Fruit fly (Drosophila melanogaster) whole organism, embryonic: ENCODE measurements around the gene CecB.

Experiments
- Abd-B ChIP-seq: fragments of 200-800 bp; sonication (Bioruptor generic); optimal IDR thresholded peaks from 2 replicates; lab custom pipeline; 2018; ENCODE audit warnings: missing biosample characterization, mild to moderate bottlenecking, missing genetic modification characterization, moderate library complexity
- Atf6 ChIP-seq: fragments of 200-800 bp; sonication (Bioruptor generic); IDR thresholded peaks from 2 replicates; pipeline ENCODE4 v1.3.6; 2022; ENCODE audit warnings: missing biosample characterization, missing genetic modification characterization
- Awh ChIP-seq: fragments of 200-800 bp; sonication (Bioruptor generic); IDR thresholded peaks from 2 replicates; pipeline ENCODE4, ENCODE4 v1.3.6; 2022; ENCODE audit warnings: missing biosample characterization, missing genetic modification characterization
- Bgb ChIP-seq: fragments of 200-800 bp; sonication (Bioruptor generic); IDR thresholded peaks from 2 replicates; pipeline ENCODE4 v1.3.6; 2022; ENCODE audit warnings: missing biosample characterization, missing genetic modification characterization; ENCODE audit not compliant: partially characterized antibody
- CG10209 ChIP-seq: fragments of 200-800 bp; sonication (Bioruptor generic); optimal IDR thresholded peaks from 3 replicates; lab custom pipeline; 2017; ENCODE audit warnings: missing biosample characterization, mild to moderate bottlenecking, missing genetic modification characterization, missing genetic modification reagents
- CG10321 ChIP-seq: fragments of 200-800 bp; sonication (Bioruptor generic); IDR thresholded peaks from 2 replicates; pipeline ENCODE4 v1.3.6; 2022; ENCODE audit warnings: missing biosample characterization, missing genetic modification characterization
- CG11456 ChIP-seq: fragments of 200-800 bp; sonication (Bioruptor generic); IDR thresholded peaks from 3 replicates; pipeline ENCODE4 v1.3.6; 2022; ENCODE audit warnings: missing biosample characterization, missing genetic modification characterization
- CG1233 ChIP-seq: fragments of 200-800 bp; sonication (Bioruptor generic); optimal IDR thresholded peaks from 4 replicates; lab custom pipeline; 2018; ENCODE audit warnings: missing biosample characterization, mild to moderate bottlenecking, missing genetic modification characterization
- CG14667 ChIP-seq: fragments of 200-800 bp; sonication (Bioruptor generic); IDR thresholded peaks from 2 replicates; pipeline ENCODE4 v1.3.6; 2022; ENCODE audit warnings: missing biosample characterization, missing genetic modification characterization
- CG14965 ChIP-seq: fragments of 200-800 bp; sonication (Bioruptor generic); optimal IDR thresholded peaks from 2 replicates; lab custom pipeline; 2016; ENCODE audit warnings: missing biosample characterization, missing genetic modification characterization, borderline replicate concordance
- CG15011 ChIP-seq: fragments of 200-800 bp; sonication (Bioruptor generic); optimal IDR thresholded peaks from 3 replicates; lab custom pipeline; 2018; ENCODE audit warnings: missing biosample characterization, mild to moderate bottlenecking, missing genetic modification characterization
- CG1602 ChIP-seq: fragments of 200-800 bp; sonication (Bioruptor generic); optimal IDR thresholded peaks from 3 replicates; lab custom pipeline; 2016; ENCODE audit warnings: missing biosample characterization, missing genetic modification characterization
- CG17385 ChIP-seq: fragments of 200-800 bp; sonication (Bioruptor generic); optimal IDR thresholded peaks from 3 replicates; lab custom pipeline; 2018; ENCODE audit warnings: missing biosample characterization, mild to moderate bottlenecking, missing genetic modification characterization
- CG18764 ChIP-seq: fragments of 200-800 bp; sonication (Bioruptor generic); optimal IDR thresholded peaks from 3 replicates; lab custom pipeline; 2016; ENCODE audit warnings: missing biosample characterization, missing genetic modification characterization
- CG2202 ChIP-seq: fragments of 200-800 bp; sonication (Bioruptor generic); optimal IDR thresholded peaks from 2 replicates; lab custom pipeline; 2018; ENCODE audit warnings: missing biosample characterization, mild to moderate bottlenecking, missing genetic modification characterization
- CG2889 ChIP-seq: fragments of 200-800 bp; sonication (Bioruptor generic); IDR thresholded peaks from 3 replicates; pipeline ENCODE4 v1.3.6; 2022; ENCODE audit warnings: missing biosample characterization, missing genetic modification characterization
- CG34224 ChIP-seq: fragments of 200-800 bp; sonication (Bioruptor generic); IDR thresholded peaks from 3 replicates; pipeline ENCODE4 v1.3.6; 2022; ENCODE audit warnings: missing biosample characterization, missing genetic modification characterization; ENCODE audit not compliant: partially characterized antibody
- CG4360 ChIP-seq: fragments of 200-800 bp; sonication (Bioruptor generic); IDR thresholded peaks from 2 replicates; pipeline ENCODE4 v1.3.6; 2022; ENCODE audit warnings: missing biosample characterization, missing genetic modification characterization
- CG5245 ChIP-seq: fragments of 200-800 bp; sonication (Bioruptor generic); optimal IDR thresholded peaks from 3 replicates; lab custom pipeline; 2016; ENCODE audit warnings: missing biosample characterization, missing genetic modification characterization
- CG6272 ChIP-seq: fragments of 200-800 bp; sonication (Bioruptor generic); IDR thresholded peaks from 2 replicates; pipeline ENCODE4 v1.3.6; 2022; ENCODE audit warnings: missing biosample characterization, missing genetic modification characterization
- Dfd ChIP-seq, 2 experiments: fragments of >200 bp; optimal IDR thresholded peaks; 2 replicates each; lab custom pipeline; 2017; ENCODE audit warnings: missing biosample characterization in 2 of 2, missing genetic modification characterization in 2 of 2
- Doc3 ChIP-seq: fragments of 200-800 bp; sonication (Bioruptor generic); IDR thresholded peaks from 3 replicates; pipeline ENCODE4 v1.3.6; 2022; ENCODE audit warnings: missing biosample characterization, missing genetic modification characterization; ENCODE audit not compliant: partially characterized antibody
- Eip74EF ChIP-seq, 2 experiments: fragments of 200-800 bp in 1 of 2; fragments of >200 bp in 1 of 2; sonication (Bioruptor generic) in 1 of 2; optimal IDR thresholded peaks; 2 replicates each; lab custom pipeline; 2017 to 2019; ENCODE audit warnings: missing biosample characterization in 2 of 2, missing genetic modification characterization in 2 of 2, mild to moderate bottlenecking in 1 of 2, moderate library complexity in 1 of 2
- Fer2 ChIP-seq: fragments of 200-800 bp; sonication (Bioruptor generic); optimal IDR thresholded peaks from 2 replicates; lab custom pipeline; 2018; ENCODE audit warnings: missing biosample characterization, mild to moderate bottlenecking, missing genetic modification characterization, moderate library complexity
- MTF-1 ChIP-seq: fragments of 200-800 bp; sonication (Bioruptor generic); optimal IDR thresholded peaks from 2 replicates; lab custom pipeline; 2018; ENCODE audit warnings: missing biosample characterization, mild to moderate bottlenecking, missing genetic modification characterization, borderline replicate concordance
- Max ChIP-seq: fragments of 200-800 bp; sonication (Bioruptor generic); optimal IDR thresholded peaks from 2 replicates; lab custom pipeline; 2016; ENCODE audit warnings: missing biosample characterization, mild to moderate bottlenecking, missing genetic modification characterization
- NC2α ChIP-seq: fragments of 200-800 bp; sonication (Bioruptor generic); optimal IDR thresholded peaks from 2 replicates; lab custom pipeline; 2016; ENCODE audit warnings: missing biosample characterization, missing genetic modification characterization
- NFAT ChIP-seq: fragments of 200-800 bp; sonication (Bioruptor generic); IDR thresholded peaks from 2 replicates; pipeline ENCODE4 v1.3.6; 2022; ENCODE audit warnings: missing biosample characterization, missing genetic modification characterization
- NfI ChIP-seq: fragments of 200-800 bp; sonication (Bioruptor generic); optimal IDR thresholded peaks from 3 replicates; lab custom pipeline; 2018; ENCODE audit warnings: missing biosample characterization, mild to moderate bottlenecking, missing genetic modification characterization, moderate library complexity
- Side ChIP-seq: fragments of 200-800 bp; sonication (Bioruptor generic); optimal IDR thresholded peaks from 2 replicates; lab custom pipeline; 2016; ENCODE audit warnings: missing biosample characterization, missing genetic modification characterization
- Sox100B ChIP-seq: fragments of 200-800 bp; sonication (Bioruptor generic); optimal IDR thresholded peaks from 3 replicates; lab custom pipeline; 2018; ENCODE audit warnings: missing biosample characterization, mild to moderate bottlenecking, missing genetic modification characterization
- Ssrp ChIP-seq: fragments of 200-800 bp; sonication (Bioruptor generic); optimal IDR thresholded peaks from 2 replicates; lab custom pipeline; 2018; ENCODE audit warnings: missing biosample characterization, mild to moderate bottlenecking, missing genetic modification characterization, moderate library complexity
- TFAM ChIP-seq: fragments of 200-800 bp; sonication (Bioruptor generic); optimal IDR thresholded peaks from 2 replicates; lab custom pipeline; 2017; ENCODE audit warnings: missing biosample characterization, missing genetic modification characterization, inconsistent platforms
- bigmax ChIP-seq: fragments of 200-800 bp; sonication (Bioruptor generic); optimal IDR thresholded peaks from 2 replicates; lab custom pipeline; 2018; ENCODE audit warnings: missing biosample characterization, mild to moderate bottlenecking, missing genetic modification characterization
- chm ChIP-seq: fragments of 200-800 bp; sonication (Bioruptor generic); IDR thresholded peaks from 2 replicates; pipeline ENCODE4 v1.3.6; 2022; ENCODE audit warnings: missing biosample characterization, missing genetic modification characterization
- croc ChIP-seq: fragments of 200-800 bp; sonication (Bioruptor generic); conservative IDR thresholded peaks from 3 replicates; pipeline ENCODE4 v1.3.6; 2022; ENCODE audit warnings: missing biosample characterization, missing genetic modification characterization
- crp ChIP-seq, 2 experiments: fragments of 200-800 bp; sonication (Bioruptor generic); optimal IDR thresholded peaks; 2 replicates in 1 of 2; 3 replicates in 1 of 2; lab custom pipeline; 2017; ENCODE audit warnings: missing biosample characterization in 2 of 2, missing genetic modification characterization in 2 of 2, mild to moderate bottlenecking in 1 of 2, moderate library complexity in 1 of 2
- eve ChIP-seq, 2 experiments: fragments of >200 bp; optimal IDR thresholded peaks; 2 replicates each; lab custom pipeline; 2017; ENCODE audit warnings: missing biosample characterization in 2 of 2, missing genetic modification characterization in 2 of 2
- ewg ChIP-seq: fragments of 200-800 bp; sonication (Bioruptor generic); optimal IDR thresholded peaks from 3 replicates; lab custom pipeline; 2017; ENCODE audit warnings: mild to moderate bottlenecking, missing biosample characterization, missing genetic modification reagents, missing genetic modification characterization
- eyg ChIP-seq: fragments of 200-800 bp; sonication (Bioruptor generic); optimal IDR thresholded peaks from 3 replicates; lab custom pipeline; 2016; ENCODE audit warnings: missing biosample characterization, missing genetic modification characterization
- fd3F ChIP-seq: fragments of 200-800 bp; sonication (Bioruptor generic); optimal IDR thresholded peaks from 2 replicates; lab custom pipeline; 2018; ENCODE audit warnings: missing biosample characterization, mild to moderate bottlenecking, missing genetic modification characterization, moderate library complexity
- gce ChIP-seq: fragments of 200-800 bp; sonication (Bioruptor generic); IDR thresholded peaks from 3 replicates; pipeline ENCODE4 v1.3.6; 2022; ENCODE audit warnings: missing biosample characterization, missing genetic modification characterization
- grau ChIP-seq: fragments of 200-800 bp; optimal IDR thresholded peaks from 3 replicates; lab custom pipeline; 2019; ENCODE audit warnings: missing biosample characterization, mild to moderate bottlenecking, missing genetic modification characterization, moderate library complexity
- hb ChIP-seq: fragments of 200-800 bp; sonication (Bioruptor generic); IDR thresholded peaks from 3 replicates; pipeline ENCODE4 v1.3.6; 2022; ENCODE audit warnings: missing biosample characterization, missing genetic modification characterization; ENCODE audit not compliant: partially characterized antibody
- ind ChIP-seq: fragments of 200-800 bp; sonication (Bioruptor generic); optimal IDR thresholded peaks from 3 replicates; lab custom pipeline; 2016; ENCODE audit warnings: missing biosample characterization, missing genetic modification characterization
- maf-S ChIP-seq: fragments of 200-800 bp; sonication (Bioruptor generic); optimal IDR thresholded peaks from 2 replicates; lab custom pipeline; 2016; ENCODE audit warnings: missing biosample characterization, missing genetic modification characterization
- pho ChIP-seq: fragments of 200-800 bp; sonication (Bioruptor generic); optimal IDR thresholded peaks from 2 replicates; lab custom pipeline; 2016; ENCODE audit warnings: missing biosample characterization, missing genetic modification characterization
- sens-2 ChIP-seq: fragments of 200-800 bp; sonication (Bioruptor generic); IDR thresholded peaks from 2 replicates; pipeline ENCODE4 v1.3.6; 2022; ENCODE audit warnings: missing biosample characterization, missing genetic modification characterization

Gene CecB

DNA sequence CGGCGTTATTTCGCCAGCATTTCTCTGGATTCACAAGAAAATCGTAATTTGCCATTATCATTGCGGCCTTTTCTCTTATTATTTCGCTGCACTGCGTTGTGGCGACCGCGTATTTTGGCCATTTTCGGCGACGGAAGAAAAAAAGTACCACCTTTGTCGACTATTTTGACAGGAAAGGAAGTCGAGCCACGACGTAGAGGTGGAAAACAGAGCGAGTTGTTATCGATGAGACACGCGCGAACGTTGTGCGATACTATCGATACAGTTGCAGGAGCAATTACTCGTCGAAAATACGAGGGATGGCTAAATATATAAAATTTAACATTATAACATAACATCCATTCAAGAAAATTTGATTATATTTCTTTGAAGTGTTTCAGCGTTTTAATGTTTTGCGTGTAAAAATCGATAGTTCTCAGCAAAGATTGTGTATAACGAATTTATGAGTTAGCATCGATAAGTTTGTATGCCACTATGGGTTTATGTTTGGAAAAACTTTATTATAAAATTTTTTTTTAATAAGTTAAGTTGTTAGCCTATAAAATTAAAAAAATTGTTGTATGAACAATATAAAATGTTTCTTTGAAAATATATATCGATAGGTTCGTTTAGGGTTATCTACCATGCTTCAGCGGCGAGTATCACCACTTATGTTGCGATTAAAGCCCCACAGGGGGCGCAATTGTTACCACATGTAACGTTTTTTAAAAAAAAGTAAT, 4.7 kb downstream of the CecB start, which contains the start of gene RpS7 (continued):
- TF ChIP-seq bigmax (GFP tag; lab: Kevin White, UChicago) (peak; percentile 38), maf-S (GFP tag; lab: Kevin White, UChicago) (no peak), crp (GFP tag; optimal IDR thresholded peaks at IDR 0.05; lab: Kevin White, UChicago) (peak in 1 of 2 experiments; percentile 35), gce (GFP tag; lab: Robert Waterston, UW) (peak; percentile 59; the same call in 1 of the 3 replicates), CG10321 (GFP tag; lab: Robert Waterston, UW) (peak; percentile 39; the same call in 1 of the 2 replicates), Doc3 (GFP tag; lab: Robert Waterston, UW) (peak; percentile 98), Abd-B (GFP tag; lab: Kevin White, UChicago) (no peak), NC2α (GFP tag; lab: Kevin White, UChicago) (no peak), croc (GFP tag; lab: Robert Waterston, UW) (peak; percentile 62; the same call in 2 of the 3 replicates), grau (tag; lab: Kevin White, UChicago) (peak; percentile 52), eyg (peak; percentile 37), CG2889 (GFP tag; lab: Robert Waterston, UW) (no peak), fd3F (GFP tag; lab: Kevin White, UChicago) (peak; percentile 51), CG14667 (no peak), CG1233 (GFP tag; lab: Kevin White, UChicago) (peak; percentile 80), CG18764 (peak; percentile 28), hb (GFP tag; lab: Robert Waterston, UW) (peak; percentile 98), CG10209 (GFP tag; lab: Kevin White, UChicago) (peak; percentile 64), CG1602 (GFP tag; lab: Kevin White, UChicago) (no peak), Max (GFP tag; lab: Kevin White, UChicago) (peak; percentile 25), CG6272 (GFP tag; lab: Robert Waterston, UW) (peak; percentile 76), CG15011 (GFP tag; lab: Kevin White, UChicago) (peak; percentile 35), CG5245 (peak; percentile 35), CG11456 (GFP tag; lab: Robert Waterston, UW) (peak; percentile 91), Side (GFP tag; lab: Kevin White, UChicago) (peak; percentile 51), eve (GFP tag; optimal IDR thresholded peaks at IDR 0.05; lab: Kevin White, UChicago) (peak in 1 of 2 experiments; percentile 71), CG17385 (GFP tag; lab: Kevin White, UChicago) (peak; percentile 83), Dfd (GFP tag; optimal IDR thresholded peaks at IDR 0.05; lab: Kevin White, UChicago) (no peak), ind (GFP tag; lab: Kevin White, UChicago) (peak; percentile 35), sens-2 (GFP tag; lab: Robert Waterston, UW) (peak; percentile 81), CG34224 (GFP tag; lab: Robert Waterston, UW) (peak; percentile 97), NFAT (GFP tag; lab: Robert Waterston, UW) (peak; percentile 79; the same call in 1 of the 2 replicates), Sox100B (peak; percentile 87), Awh (GFP tag; lab: Robert Waterston, UW) (peak; percentile 83), ewg (GFP tag; lab: Kevin White, UChicago) (peak; percentile 1), Bgb (peak; percentile 96), chm (peak; percentile 85), Ssrp (tag; lab: Kevin White, UChicago) (no peak), pho (GFP tag; lab: Kevin White, UChicago) (peak; percentile 56), TFAM (peak; percentile 20), Atf6 (peak; percentile 71), CG2202 (peak; percentile 76), MTF-1 (peak; percentile 90), Fer2 (tag; lab: Kevin White, UChicago) (peak; percentile 27), CG4360 (GFP tag; lab: Robert Waterston, UW) (peak; percentile 43; the same call in 1 of the 2 replicates), NfI (GFP tag; lab: Kevin White, UChicago) (peak; percentile 87), Eip74EF (GFP tag; optimal IDR thresholded peaks at IDR 0.05; lab: Kevin White, UChicago) (peak in 1 of 2 experiments; percentile 75), CG14965 (GFP tag; lab: Kevin White, UChicago) (no peak)
